Fruit fly (Drosophila melanogaster) Kc167 (cell line): ENCODE results near the gene emei.

Experiments
- Myc ChIP-seq: fragments of >200 bp; optimal IDR thresholded peaks from 2 replicates; lab custom pipeline; 2017; ENCODE audit warnings: missing external identifiers
- Sin3A ChIP-seq: fragments of >200 bp; optimal IDR thresholded peaks from 2 replicates; lab custom pipeline; 2018; ENCODE audit warnings: missing external identifiers
- h ChIP-seq: fragments of >200 bp; optimal IDR thresholded peaks from 3 replicates; lab custom pipeline; 2018; ENCODE audit warnings: missing external identifiers
- insv ChIP-seq: fragments of >200 bp; optimal IDR thresholded peaks from 3 replicates; lab custom pipeline; 2018; ENCODE audit warnings: missing external identifiers
- psq ChIP-seq: fragments of >200 bp; optimal IDR thresholded peaks from 2 replicates; lab custom pipeline; 2017; ENCODE audit warnings: missing external identifiers
- ttk ChIP-seq: sonication (Bioruptor generic); optimal IDR thresholded peaks from 2 replicates; lab custom pipeline; 2017; ENCODE audit warnings: missing external identifiers

The emei gene

DNA sequence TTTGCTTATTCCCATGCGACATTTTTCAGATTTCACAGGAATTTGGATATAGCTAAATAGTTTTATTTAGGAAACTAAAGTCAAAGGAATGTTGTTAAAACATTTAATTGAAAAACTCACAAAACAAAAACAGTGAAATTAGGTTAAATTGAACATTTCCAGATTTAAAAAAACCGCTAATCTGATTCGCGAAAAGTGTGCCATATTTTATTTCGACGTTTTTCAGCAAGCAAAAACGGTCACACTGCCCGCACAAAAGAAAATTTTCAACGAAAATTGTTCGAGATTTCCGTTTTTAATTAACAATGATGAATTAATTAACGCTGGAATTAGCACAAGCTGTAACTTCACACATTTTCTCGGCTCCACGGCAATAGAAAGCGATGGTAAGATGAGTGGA, at the start of gene emei, which contains the start of gene CG34012:
Gene emei, plus strand, starts transcription at position 237 of the 400 bp plus-strand sequence.
Gene CG34012, minus strand, starts transcription at position 52 of the 400 bp plus-strand sequence.
- TF ChIP-seq Myc (lab: Kevin White, UChicago) (no peak), insv (lab: Kevin White, UChicago) (no peak)

DNA sequence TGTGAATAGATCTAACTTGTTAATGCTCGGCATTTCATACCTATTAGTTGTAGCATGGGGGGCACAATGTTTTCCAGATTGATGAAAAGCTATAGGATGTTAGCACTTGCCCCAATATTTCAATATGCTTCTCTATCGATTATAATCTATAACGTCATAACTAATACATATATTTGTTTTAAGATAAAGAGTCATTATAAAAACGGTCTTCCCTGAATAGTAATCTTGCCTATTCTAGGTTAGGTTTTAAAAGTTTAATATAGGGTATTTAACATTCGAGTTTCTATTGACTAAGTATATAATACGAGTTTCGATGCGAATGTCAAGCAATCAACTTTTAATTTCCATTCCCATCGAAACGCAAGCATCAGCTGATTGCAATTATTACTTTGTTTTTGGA, 48.3 kb upstream of the emei start, which contains the start of the genes CG6321 and Blos2:
Gene CG6321, minus strand, starts transcription at position 25 of the 400 bp plus-strand sequence.
Gene Blos2, plus strand, starts transcription at position 372 of the 400 bp plus-strand sequence.
- TF ChIP-seq ttk (no peak), insv (lab: Kevin White, UChicago) (no peak), Sin3A (lab: Kevin White, UChicago) (no peak)

dm6 chr3L:11062441-11062840, 47.0 kb upstream of the emei start, which contains the start of gene CG32069:
CG32069 (minus strand) TSS chr3L:11062614.
- TF ChIP-seq h (lab: Kevin White, UChicago) (no peak), psq (lab: Kevin White, UChicago) (no peak), Myc (lab: Kevin White, UChicago) (no peak), Sin3A (lab: Kevin White, UChicago) (no peak), ttk (no peak), insv (lab: Kevin White, UChicago) (no peak)

DNA sequence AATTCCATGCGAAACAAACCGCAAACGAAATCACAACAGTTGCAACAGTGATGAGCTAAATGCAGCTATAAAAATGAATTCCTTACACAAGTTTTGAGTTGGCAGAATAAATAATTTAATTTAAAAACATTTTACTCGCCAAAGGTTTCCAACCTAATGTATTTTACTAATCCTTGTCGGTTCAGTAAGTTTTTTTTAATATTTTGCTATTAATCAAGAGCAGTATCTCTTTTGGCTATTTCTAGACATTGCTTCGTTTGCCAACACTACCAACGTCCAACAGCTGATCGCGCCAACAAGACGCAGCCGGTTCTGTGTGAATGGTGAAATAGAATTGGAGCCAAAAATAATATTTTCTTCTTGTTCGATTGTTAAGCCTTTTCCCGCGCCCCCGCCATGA, 44.8 kb upstream of the emei start, which contains the start of the genes CG32075, CG45101 and SuUR:
Gene CG32075, minus strand, starts transcription at position 253 of the 400 bp plus-strand sequence.
Gene CG45101, plus strand, starts transcription at position 303 of the 400 bp plus-strand sequence.
Gene SuUR, plus strand, starts transcription at position 303 of the 400 bp plus-strand sequence.
- TF ChIP-seq Myc (lab: Kevin White, UChicago) (no peak), psq (lab: Kevin White, UChicago) (no peak), insv (lab: Kevin White, UChicago) (no peak)

DNA sequence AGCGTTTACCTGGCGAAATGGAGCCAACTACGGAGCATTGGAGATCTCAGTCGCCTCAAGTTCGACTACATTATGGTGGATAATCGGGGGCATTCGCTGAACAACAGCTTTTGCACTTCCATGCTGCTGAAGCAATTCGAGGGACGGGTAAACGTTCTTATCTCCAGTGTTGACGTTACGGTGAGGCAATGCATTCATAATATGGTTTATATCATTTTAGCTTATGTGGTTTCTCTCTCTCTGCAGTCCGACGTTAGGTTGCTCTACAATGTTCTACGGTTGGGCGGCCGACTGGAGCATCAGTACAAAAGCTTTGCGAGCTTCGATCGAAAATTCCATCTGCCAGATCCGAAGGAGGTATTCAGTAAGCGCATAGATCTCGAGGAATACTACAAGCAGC, 43.6 kb upstream of the emei start:
- TF ChIP-seq psq (lab: Kevin White, UChicago) (no peak), insv (lab: Kevin White, UChicago) (no peak), Myc (lab: Kevin White, UChicago) (no peak), Sin3A (lab: Kevin White, UChicago) (no peak), h (lab: Kevin White, UChicago) (no peak), ttk (no peak)

DNA sequence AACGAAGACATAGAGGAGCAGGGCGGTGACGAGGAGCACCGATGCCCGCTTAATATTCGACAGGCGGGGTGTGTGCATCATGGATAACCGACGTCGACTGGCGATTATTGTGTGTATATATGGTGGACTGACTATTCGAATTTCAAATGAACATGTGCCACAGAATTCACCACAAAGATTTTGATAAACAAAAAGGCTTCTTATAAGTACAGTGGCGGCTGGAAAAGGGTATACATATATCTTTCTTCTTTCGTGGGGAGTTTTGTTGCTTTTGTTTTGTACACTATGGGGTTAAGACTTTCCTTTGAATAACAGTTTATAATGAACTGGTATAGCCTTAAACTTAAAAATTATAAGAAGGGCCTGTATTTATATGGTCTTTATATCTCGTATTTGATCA, 39.7 kb upstream of the emei start, which contains the start of gene CG6310:
Gene CG6310, minus strand, starts transcription at position 101 of the 400 bp plus-strand sequence.
- TF ChIP-seq Sin3A (lab: Kevin White, UChicago) (no peak), Myc (lab: Kevin White, UChicago) (no peak), psq (lab: Kevin White, UChicago) (no peak), ttk (no peak), insv (lab: Kevin White, UChicago) (no peak), h (lab: Kevin White, UChicago) (no peak)

DNA sequence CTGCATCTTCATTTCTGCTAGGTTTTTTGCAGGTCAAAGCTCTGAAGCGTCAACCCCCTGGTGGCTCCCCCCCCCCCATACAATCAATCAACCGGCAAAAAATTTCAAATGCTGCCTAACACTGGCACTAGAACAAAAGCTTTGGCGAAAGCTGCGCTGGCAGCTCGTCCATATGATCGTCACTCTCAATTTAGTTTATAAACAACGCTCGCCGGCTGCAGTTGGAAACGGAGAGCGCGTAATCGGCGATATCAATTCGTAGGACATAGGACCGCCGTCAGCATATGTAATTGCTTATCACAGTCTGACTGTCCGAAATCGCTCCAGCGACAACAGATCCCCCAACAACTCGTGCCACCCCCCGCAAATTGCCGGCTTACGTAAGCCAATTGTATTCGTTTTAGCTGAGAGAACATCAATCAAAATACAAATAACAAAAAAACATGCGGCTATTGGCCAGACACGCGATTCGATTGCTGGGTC, 39.1 kb upstream of the emei start, which contains the start of gene Mocs1:
Gene Mocs1, plus strand, starts transcription at position 155 of the 483 bp plus-strand sequence.
- TF ChIP-seq h (lab: Kevin White, UChicago) (no peak), insv (lab: Kevin White, UChicago) (no peak), ttk (no peak), Sin3A (lab: Kevin White, UChicago) (no peak), Myc (lab: Kevin White, UChicago) (no peak), psq (lab: Kevin White, UChicago) (no peak)

DNA sequence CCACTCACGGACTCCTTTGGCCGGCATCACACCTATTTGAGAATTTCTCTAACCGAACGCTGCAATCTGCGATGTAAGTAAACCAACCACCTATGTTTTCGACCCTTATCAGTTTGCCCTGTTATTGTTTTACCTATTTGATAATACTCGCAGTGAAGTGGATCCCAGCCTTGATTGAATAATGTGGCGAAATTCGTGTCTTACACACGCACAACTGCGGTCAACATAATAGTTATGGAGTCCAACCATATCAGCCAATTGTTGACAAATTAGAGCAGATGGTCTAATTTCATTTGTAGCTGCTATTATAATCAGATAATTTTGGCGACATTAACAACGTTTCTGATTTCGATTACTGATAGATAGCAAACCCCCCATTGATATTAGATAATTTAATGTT, 38.4 kb upstream of the emei start:
- no peak for TF ChIP-seq h (lab: Kevin White, UChicago)
- TF ChIP-seq Myc (lab: Kevin White, UChicago), result no peak
- TF ChIP-seq Sin3A (lab: Kevin White, UChicago), result no peak
- TF ChIP-seq insv (lab: Kevin White, UChicago), result no peak
- TF ChIP-seq psq (lab: Kevin White, UChicago), result no peak
- no peak for TF ChIP-seq ttk

- TF ChIP-seq psq (lab: Kevin White, UChicago) (no peak), Myc (lab: Kevin White, UChicago) (no peak), h (lab: Kevin White, UChicago) (no peak), Sin3A (lab: Kevin White, UChicago) (no peak), ttk (no peak), insv (lab: Kevin White, UChicago) (no peak)
Observed at dm6 chr3L:11074043-11074853, 35.2 kb upstream of the emei start, which contains the start of the genes Pfdn2 and Noc1. Pfdn2 (minus strand) TSS chr3L:11074388. Noc1 (plus strand) TSS chr3L:11074769.

DNA sequence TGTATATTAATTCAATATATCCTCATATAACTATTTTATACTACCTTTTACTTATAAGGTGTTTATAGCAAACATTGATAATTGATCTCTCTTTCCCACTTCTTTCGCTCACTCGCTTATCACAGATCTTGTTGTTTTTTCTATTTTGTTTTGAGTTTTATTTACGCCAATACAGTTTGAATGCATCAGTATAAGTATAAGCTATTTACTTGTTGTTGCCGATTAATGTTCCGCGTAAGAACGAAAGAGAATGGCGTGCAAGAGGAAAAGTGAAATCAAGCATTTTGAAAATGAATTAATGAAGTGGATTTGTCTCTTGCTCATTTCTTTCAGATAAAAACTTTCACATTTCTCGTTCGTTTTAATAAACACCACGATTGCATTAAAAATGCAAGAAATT, 25.9 kb upstream of the emei start:
- TF ChIP-seq h (lab: Kevin White, UChicago) (no peak), insv (lab: Kevin White, UChicago) (no peak)

dm6 chr3L:11084557-11085231, 24.8 kb upstream of the emei start:
- TF ChIP-seq h (lab: Kevin White, UChicago), result no peak
- TF ChIP-seq ttk, result no peak
- TF ChIP-seq Sin3A (lab: Kevin White, UChicago), result no peak
- TF ChIP-seq insv (lab: Kevin White, UChicago), result no peak
- TF ChIP-seq Myc (lab: Kevin White, UChicago), result no peak
- TF ChIP-seq psq (lab: Kevin White, UChicago), result no peak
